Worm (Caenorhabditis elegans) whole organism, young adult: ENCODE data around the gene C18H9.1.

ENCODE experiments used
- B0019.2 ChIP-seq: fragments of 200-800 bp; sonication (Bioruptor generic); conservative IDR thresholded peaks from 2 replicates; pipeline ENCODE4 v1.3.6; 2022; ENCODE audit warnings: missing genetic modification reagents, missing genetic modification characterization, missing compliant biosample characterization
- F49E8.2 ChIP-seq: sonication (generic microtip); optimal IDR thresholded peaks from 3 replicates; lab custom pipeline; 2017; ENCODE audit warnings: missing genetic modification characterization, mild to moderate bottlenecking, missing compliant biosample characterization, antibody characterized with exemption, moderate library complexity; ENCODE audit not compliant: insufficient read depth
- F55B11.4 ChIP-seq: sonication (generic microtip); optimal IDR thresholded peaks from 2 replicates; lab custom pipeline; 2016; ENCODE audit warnings: missing compliant biosample characterization, missing genetic modification characterization, borderline replicate concordance; ENCODE audit not compliant: insufficient read depth
- Y79H2A.3 ChIP-seq: fragments of 200-800 bp; sonication (Bioruptor generic); conservative IDR thresholded peaks from 2 replicates; pipeline ENCODE4 v1.3.6; 2022; ENCODE audit warnings: missing genetic modification reagents, missing genetic modification characterization, missing compliant biosample characterization
- athp-1 ChIP-seq: sonication (generic microtip); optimal IDR thresholded peaks from 2 replicates; lab custom pipeline; 2017; ENCODE audit warnings: mild to moderate bottlenecking, missing genetic modification characterization, missing compliant biosample characterization
- ceh-91 ChIP-seq: fragments of 200-800 bp; sonication (Bioruptor generic); IDR thresholded peaks from 2 replicates; pipeline ENCODE4 v1.3.6; 2022; ENCODE audit warnings: missing genetic modification reagents, missing genetic modification characterization, missing compliant biosample characterization
- dpl-1 ChIP-seq: fragments of 150-350 bp; optimal IDR thresholded peaks from 2 replicates; lab custom pipeline; 2014; ENCODE audit warnings: missing biosample characterization, missing genetic modification reagents, missing genetic modification characterization
- mcd-1 ChIP-seq: fragments of 200-800 bp; sonication (Bioruptor generic); IDR thresholded peaks from 2 replicates; pipeline ENCODE4 v1.3.6; 2022; ENCODE audit warnings: missing genetic modification reagents, missing genetic modification characterization, missing compliant biosample characterization
- pbrm-1 ChIP-seq: fragments of 200-800 bp; sonication (Bioruptor generic); IDR thresholded peaks from 2 replicates; pipeline ENCODE4 v1.3.6; 2022; ENCODE audit warnings: missing genetic modification reagents, missing genetic modification characterization, missing compliant biosample characterization
- pha-4 ChIP-seq: fragments of 150-350 bp; sonication (generic microtip); optimal IDR thresholded peaks from 2 replicates; lab custom pipeline; 2014; ENCODE audit warnings: missing biosample characterization, missing genetic modification reagents, missing genetic modification characterization
- tbx-9 ChIP-seq: sonication (generic microtip); optimal IDR thresholded peaks from 2 replicates; lab custom pipeline; 2016; ENCODE audit warnings: borderline replicate concordance, missing genetic modification characterization, inconsistent platforms, missing compliant biosample characterization
- ztf-3 ChIP-seq: fragments of 200-800 bp; sonication (Bioruptor generic); optimal IDR thresholded peaks from 2 replicates; lab custom pipeline; 2018; ENCODE audit warnings: mild to moderate bottlenecking, missing genetic modification characterization, missing compliant biosample characterization

DNA sequence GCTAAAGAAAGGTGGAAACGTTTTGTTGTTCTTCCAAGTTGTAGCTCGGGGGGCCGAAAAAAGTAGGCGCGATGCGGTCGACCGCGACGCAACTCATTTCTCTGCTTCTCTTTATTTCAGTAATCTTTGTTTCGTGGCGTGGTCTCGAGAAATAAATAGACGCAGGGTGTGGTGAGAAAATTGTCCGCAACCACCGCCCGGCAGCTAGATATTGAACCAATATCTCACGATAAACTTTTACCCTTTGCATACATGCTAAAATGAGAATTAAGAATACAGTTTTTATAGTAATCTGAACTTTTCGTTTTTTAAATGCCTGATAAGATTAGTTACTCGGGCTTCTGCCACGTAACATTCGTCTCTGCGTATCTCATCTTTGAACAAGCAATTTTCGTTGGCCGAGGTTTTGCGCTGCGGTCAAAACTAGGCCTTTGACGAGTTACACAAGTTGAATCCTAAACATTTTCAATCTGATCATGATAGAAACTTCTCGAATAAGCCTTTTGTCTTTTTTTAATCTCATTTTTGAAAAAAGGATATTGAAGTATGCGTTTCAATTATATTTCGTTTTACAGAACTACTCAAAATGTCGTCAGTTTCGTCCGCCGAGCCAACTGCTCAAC, 15.1 kb upstream of the C18H9.1 start, which contains the start of gene gyf-1:
- peak; percentile 13; the same call in 1 of the 2 replicates for TF ChIP-seq mcd-1 (GFP tag; lab: Robert Waterston, UW)
- TF ChIP-seq dpl-1 = no peak
- no peak for TF ChIP-seq ceh-91 (GFP tag; lab: Robert Waterston, UW)
- no peak for TF ChIP-seq B0019.2
- no peak for TF ChIP-seq ztf-3 (GFP tag; lab: Kevin White, UChicago)
- TF ChIP-seq pha-4 = no peak
- no peak for TF ChIP-seq pbrm-1
- TF ChIP-seq Y79H2A.3 = no peak
- TF ChIP-seq F55B11.4 (tag; lab: Kevin White, UChicago) = no peak
- TF ChIP-seq athp-1 (tag; lab: Kevin White, UChicago) = no peak
- no peak for TF ChIP-seq tbx-9 (tag; lab: Kevin White, UChicago)
- no peak for TF ChIP-seq F49E8.2 (tag; lab: Kevin White, UChicago)
